Fruit fly (Drosophila melanogaster): Measurements from ENCODE around the gene CG33509.
A peak's percentile ranks its signal among the peaks of the same experiment; 100 is the strongest.

Gene CG33509

dm6 chr2L:21061591-21061990 is 24.7 kb downstream of the CG33509 start:
- TF ChIP-seq CG12768 (GFP tag; optimal IDR thresholded peaks at IDR 0.05) (no peak), pad (GFP tag; optimal IDR thresholded peaks at IDR 0.05) (no peak), CG14711 (tag; optimal IDR thresholded peaks at IDR 0.05) (no peak)

DNA sequence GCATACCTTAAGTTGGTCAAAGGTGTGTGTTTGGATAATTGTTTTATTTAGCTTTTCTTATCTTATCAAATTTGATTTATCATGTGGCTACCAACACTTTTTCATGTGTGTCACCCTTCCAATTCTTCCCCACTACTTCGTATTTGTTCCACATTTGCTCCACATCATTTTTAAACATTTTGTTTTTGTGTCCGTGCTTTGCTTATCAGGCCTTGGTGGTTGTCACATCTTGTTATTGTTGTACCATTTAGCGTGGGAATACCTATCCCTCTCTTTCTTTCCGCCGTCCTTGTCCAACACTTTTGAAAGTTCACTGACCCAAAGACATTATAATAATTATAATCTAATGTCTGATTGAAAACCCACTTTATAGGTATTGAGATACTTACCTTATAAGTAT is 32.7 kb downstream of the CG33509 start:
- TF ChIP-seq kay (GFP tag; ENCODE audit: borderline replicate concordance) (peak; percentile 62), Hr96 (GFP tag; optimal IDR thresholded peaks at IDR 0.05) (no peak)

dm6 chr2L:21052783-21053463 is 33.4 kb downstream of the CG33509 start, which contains the start of gene Itgbn:
TSS of gene Itgbn (plus strand) at chr2L:21053033.
- peak; percentile 48 for TF ChIP-seq Mnt (GFP tag; optimal IDR thresholded peaks at IDR 0.05)
- TF ChIP-seq toe (GFP tag; optimal IDR thresholded peaks at IDR 0.05) = no peak

DNA sequence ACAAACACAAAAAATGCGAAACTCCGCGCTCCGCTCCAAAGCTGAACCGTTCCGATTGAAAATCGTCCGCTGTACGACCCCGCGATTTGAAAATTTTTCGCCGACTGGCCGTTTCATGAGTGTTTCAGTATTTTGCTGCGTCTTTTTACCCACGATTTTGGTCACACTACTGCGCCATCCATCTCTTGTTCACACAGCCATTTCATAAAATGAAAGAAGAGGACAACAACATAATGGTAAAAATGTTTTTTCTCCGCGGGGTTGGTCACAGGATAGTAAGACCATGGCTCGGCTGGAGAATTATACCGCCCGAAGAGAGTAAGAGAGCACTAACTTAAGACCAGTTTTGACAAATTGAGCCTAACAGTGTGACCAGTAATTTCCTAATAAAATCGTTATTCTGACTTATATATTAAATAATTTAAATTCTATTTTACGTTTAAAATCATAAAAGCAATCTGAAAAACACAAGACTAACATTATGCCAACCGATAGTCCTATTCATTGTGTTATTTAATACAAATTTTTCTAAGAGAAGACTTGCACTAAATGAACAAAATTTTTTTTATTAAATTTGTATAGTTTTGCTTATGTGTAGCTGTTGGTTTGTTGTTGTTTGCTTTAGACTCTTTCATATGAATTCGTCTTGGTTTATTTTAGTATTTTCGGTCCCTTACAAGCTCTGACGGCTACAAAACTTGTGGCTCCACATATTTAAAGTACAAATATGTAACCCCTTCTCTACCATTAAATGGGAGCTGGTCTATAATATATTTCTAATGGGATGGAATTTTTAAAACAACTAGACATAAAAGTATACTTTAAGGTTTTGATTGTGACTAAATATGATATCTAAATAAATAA is 34.2 kb downstream of the CG33509 start, which contains the start of gene CG42238:
TSS of gene CG42238 (minus strand) at position 292 of the 864 bp plus-strand sequence.
- TF ChIP-seq CG12768 (GFP tag; optimal IDR thresholded peaks at IDR 0.05) = no peak
- no peak for TF ChIP-seq Mnt (GFP tag; optimal IDR thresholded peaks at IDR 0.05)
- TF ChIP-seq CG1620 (GFP tag; optimal IDR thresholded peaks at IDR 0.05) = peak; percentile 42
- peak; percentile 33 for TF ChIP-seq Crg-1 (GFP tag; optimal IDR thresholded peaks at IDR 0.05)
- peak; percentile 45 for TF ChIP-seq bab1 (GFP tag; optimal IDR thresholded peaks at IDR 0.05)
- peak; percentile 63 for TF ChIP-seq tj (GFP tag; optimal IDR thresholded peaks at IDR 0.05)
- TF ChIP-seq kay (GFP tag; ENCODE audit: borderline replicate concordance) = no peak
- TF ChIP-seq cnc (optimal IDR thresholded peaks at IDR 0.05) = no peak

dm6 chr2L:21040719-21041118 is 45.6 kb downstream of the CG33509 start:
- TF ChIP-seq CG7045 (GFP tag; optimal IDR thresholded peaks at IDR 0.05) (no peak), Mnt (GFP tag; optimal IDR thresholded peaks at IDR 0.05) (no peak)

DNA sequence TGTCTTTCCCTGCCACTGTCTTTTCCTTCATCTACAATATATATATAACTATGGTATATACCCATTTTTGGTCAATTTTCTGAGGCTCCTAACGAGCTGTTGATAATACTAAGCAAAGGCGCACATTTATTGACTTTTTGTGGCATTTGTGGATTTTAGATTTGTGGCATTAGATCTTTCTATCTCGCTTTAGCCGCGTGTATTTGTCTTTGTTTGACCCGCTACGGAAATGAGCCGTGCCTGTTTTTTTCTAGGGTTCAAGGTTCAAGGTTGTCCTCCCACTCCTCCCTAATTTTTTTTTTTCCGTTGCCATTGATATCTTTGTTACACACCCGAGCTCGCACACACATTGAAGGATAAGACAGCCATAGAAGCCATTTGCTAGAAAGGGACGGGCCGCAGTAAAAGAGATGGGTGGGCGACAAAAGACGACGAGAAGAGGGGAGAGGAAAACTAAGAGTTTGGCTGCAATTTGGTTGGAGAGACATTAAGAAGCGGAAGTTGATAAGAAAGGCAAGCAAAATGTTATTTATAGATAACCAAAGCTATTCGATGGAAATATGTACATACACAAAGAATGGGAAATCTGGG is 46.6 kb downstream of the CG33509 start:
- TF ChIP-seq CG7101 (tag; optimal IDR thresholded peaks at IDR 0.05) = no peak
- no peak for TF ChIP-seq ovo (GFP tag; optimal IDR thresholded peaks at IDR 0.05)
- no peak for TF ChIP-seq Hr96 (GFP tag; optimal IDR thresholded peaks at IDR 0.05)
- no peak for TF ChIP-seq CG5204 (GFP tag; optimal IDR thresholded peaks at IDR 0.05)
- TF ChIP-seq toe (GFP tag; optimal IDR thresholded peaks at IDR 0.05) = no peak
- no peak for TF ChIP-seq CG1620 (GFP tag; optimal IDR thresholded peaks at IDR 0.05)
- TF ChIP-seq kay (GFP tag; ENCODE audit: borderline replicate concordance) = no peak
- no peak for TF ChIP-seq Mnt (GFP tag; optimal IDR thresholded peaks at IDR 0.05)
- TF ChIP-seq bab1 (GFP tag; optimal IDR thresholded peaks at IDR 0.05) = no peak
- no peak for TF ChIP-seq CG11617 (GFP tag; optimal IDR thresholded peaks at IDR 0.05)
- TF ChIP-seq tj (GFP tag; optimal IDR thresholded peaks at IDR 0.05) = no peak
- no peak for TF ChIP-seq CG7045 (GFP tag; optimal IDR thresholded peaks at IDR 0.05)
- no peak for TF ChIP-seq CG12768 (GFP tag; optimal IDR thresholded peaks at IDR 0.05)
- TF ChIP-seq CG33017 (tag; optimal IDR thresholded peaks at IDR 0.05) = no peak

DNA sequence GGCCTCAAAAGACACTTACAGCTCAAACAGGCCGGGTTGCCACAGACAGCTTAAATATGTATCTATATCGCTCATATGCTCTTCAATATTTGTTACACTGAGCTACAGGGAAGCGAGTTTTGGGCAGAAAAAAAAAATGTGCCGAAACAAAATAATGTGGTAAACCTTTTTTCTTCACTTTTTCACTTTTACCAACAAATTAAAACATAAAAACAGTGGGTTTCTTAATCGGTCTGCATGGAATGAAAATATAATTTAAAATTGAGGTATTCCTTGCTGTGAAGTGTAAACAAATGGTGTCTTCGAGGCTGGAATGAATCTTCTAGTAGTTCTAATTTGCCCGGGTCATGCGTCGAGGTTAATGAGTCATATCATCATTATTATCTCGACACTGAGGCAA is 47.6 kb downstream of the CG33509 start:
- peak; percentile 38 for TF ChIP-seq bab1 (GFP tag; optimal IDR thresholded peaks at IDR 0.05)
- no peak for TF ChIP-seq cic (GFP tag; optimal IDR thresholded peaks at IDR 0.05)

DNA sequence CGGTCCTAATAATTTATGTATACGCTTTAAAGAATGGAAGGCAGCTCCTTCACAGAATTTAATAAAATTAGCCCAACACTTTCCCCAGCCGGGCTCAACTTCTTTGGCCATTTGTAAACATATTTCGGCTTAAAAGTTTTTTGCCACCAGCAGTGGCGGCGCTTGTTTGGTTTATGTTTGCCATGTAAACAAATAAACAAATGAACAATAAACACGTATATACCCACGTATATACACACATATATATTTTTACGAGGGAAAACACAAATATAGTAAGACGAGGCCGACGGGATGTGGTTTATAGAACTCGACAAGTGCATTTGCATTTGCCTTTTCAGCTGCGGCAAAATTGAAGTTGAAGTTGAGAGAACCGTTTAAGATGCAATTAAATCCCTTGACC is 48.6 kb downstream of the CG33509 start:
- TF ChIP-seq kay (GFP tag; ENCODE audit: borderline replicate concordance) = peak; percentile 9
- TF ChIP-seq CG1620 (GFP tag; optimal IDR thresholded peaks at IDR 0.05) = no peak

All from whole organism, adult.